Fruit fly (Drosophila melanogaster) whole organism, embryonic: ENCODE data around the gene pros.

Source experiments
- ATbp ChIP-seq: fragments of 200-800 bp; sonication (Bioruptor generic); optimal IDR thresholded peaks from 2 replicates; lab custom pipeline; 2017; ENCODE audit warnings: missing biosample characterization, mild to moderate bottlenecking, missing genetic modification characterization, missing genetic modification reagents
- Atf-2 ChIP-seq: fragments of 200-800 bp; sonication (Bioruptor generic); optimal IDR thresholded peaks from 2 replicates; lab custom pipeline; 2016; ENCODE audit warnings: missing biosample characterization, missing genetic modification characterization
- CG14441 ChIP-seq: fragments of 200-800 bp; sonication (Bioruptor generic); IDR thresholded peaks from 2 replicates; pipeline ENCODE4 v1.3.6; 2022; ENCODE audit warnings: missing biosample characterization, missing genetic modification characterization
- CG14860 ChIP-seq: fragments of 200-800 bp; sonication (Bioruptor generic); IDR thresholded peaks from 3 replicates; pipeline ENCODE4 v1.3.6; 2022; ENCODE audit warnings: missing biosample characterization, missing genetic modification characterization; ENCODE audit not compliant: partially characterized antibody
- CG15073 ChIP-seq: fragments of 200-800 bp; sonication (Bioruptor generic); optimal IDR thresholded peaks from 2 replicates; lab custom pipeline; 2016; ENCODE audit warnings: missing biosample characterization, missing genetic modification characterization
- CG15479 ChIP-seq: fragments of 200-800 bp; sonication (Bioruptor generic); optimal IDR thresholded peaks from 3 replicates; lab custom pipeline; 2019; ENCODE audit warnings: missing biosample characterization, mild to moderate bottlenecking, missing genetic modification characterization, moderate library complexity
- CG17912 ChIP-seq: fragments of 200-800 bp; sonication (Bioruptor generic); optimal IDR thresholded peaks from 2 replicates; lab custom pipeline; 2018; ENCODE audit warnings: missing biosample characterization, mild to moderate bottlenecking, missing genetic modification characterization
- CG18262 ChIP-seq: fragments of 200-800 bp; optimal IDR thresholded peaks from 3 replicates; lab custom pipeline; 2019; ENCODE audit warnings: missing biosample characterization, mild to moderate bottlenecking, missing genetic modification characterization, moderate library complexity
- CG1832 ChIP-seq: fragments of 200-800 bp; sonication (Bioruptor generic); optimal IDR thresholded peaks from 2 replicates; lab custom pipeline; 2017; ENCODE audit warnings: missing biosample characterization, mild to moderate bottlenecking, missing genetic modification characterization, inconsistent platforms
- CG2678 ChIP-seq: fragments of 200-800 bp; sonication (Bioruptor generic); optimal IDR thresholded peaks from 3 replicates; lab custom pipeline; 2019; ENCODE audit warnings: missing biosample characterization, mild to moderate bottlenecking, missing genetic modification characterization, moderate library complexity
- CG33213 ChIP-seq: fragments of 200-800 bp; sonication (Bioruptor generic); optimal IDR thresholded peaks from 3 replicates; lab custom pipeline; 2016; ENCODE audit warnings: missing biosample characterization, missing genetic modification characterization
- CG3838 ChIP-seq: fragments of 200-800 bp; sonication (Bioruptor generic); optimal IDR thresholded peaks from 3 replicates; lab custom pipeline; 2016; ENCODE audit warnings: missing biosample characterization, missing genetic modification characterization
- CG4360 ChIP-seq: fragments of 200-800 bp; sonication (Bioruptor generic); IDR thresholded peaks from 2 replicates; pipeline ENCODE4 v1.3.6; 2022; ENCODE audit warnings: missing biosample characterization, missing genetic modification characterization
- CG4820 ChIP-seq: fragments of 200-800 bp; sonication (Bioruptor generic); optimal IDR thresholded peaks from 3 replicates; lab custom pipeline; 2016; ENCODE audit warnings: missing biosample characterization, missing genetic modification characterization
- CG5953 ChIP-seq: fragments of 200-800 bp; sonication (Bioruptor generic); IDR thresholded peaks from 2 replicates; pipeline ENCODE4 v1.3.6; 2022; ENCODE audit warnings: missing biosample characterization, missing genetic modification characterization
- CG7839 ChIP-seq: fragments of 200-800 bp; sonication (Bioruptor generic); optimal IDR thresholded peaks from 3 replicates; lab custom pipeline; 2018; ENCODE audit warnings: missing biosample characterization, mild to moderate bottlenecking, missing genetic modification characterization, moderate library complexity
- Dip3 ChIP-seq: fragments of 200-800 bp; sonication (Bioruptor generic); optimal IDR thresholded peaks from 3 replicates; lab custom pipeline; 2016; ENCODE audit warnings: missing biosample characterization, missing genetic modification characterization
- Eip74EF ChIP-seq, 2 experiments: fragments of 200-800 bp in 1 of 2; fragments of >200 bp in 1 of 2; sonication (Bioruptor generic) in 1 of 2; optimal IDR thresholded peaks; 2 replicates each; lab custom pipeline; 2017 to 2019; ENCODE audit warnings: missing biosample characterization in 2 of 2, missing genetic modification characterization in 2 of 2, mild to moderate bottlenecking in 1 of 2, moderate library complexity in 1 of 2
- Hmx ChIP-seq: fragments of 200-800 bp; sonication (Bioruptor generic); optimal IDR thresholded peaks from 2 replicates; lab custom pipeline; 2016; ENCODE audit warnings: missing biosample characterization, missing genetic modification characterization
- NFAT ChIP-seq: fragments of 200-800 bp; sonication (Bioruptor generic); IDR thresholded peaks from 2 replicates; pipeline ENCODE4 v1.3.6; 2022; ENCODE audit warnings: missing biosample characterization, missing genetic modification characterization
- NK7.1 ChIP-seq: fragments of 200-800 bp; sonication (Bioruptor generic); optimal IDR thresholded peaks from 3 replicates; lab custom pipeline; 2016; ENCODE audit warnings: missing biosample characterization, missing genetic modification characterization
- Nf-YC ChIP-seq: fragments of 200-800 bp; optimal IDR thresholded peaks from 3 replicates; lab custom pipeline; 2019; ENCODE audit warnings: missing biosample characterization, mild to moderate bottlenecking, missing genetic modification characterization, moderate library complexity
- Ptx1 ChIP-seq: fragments of 200-800 bp; sonication (Bioruptor generic); IDR thresholded peaks from 2 replicates; pipeline ENCODE4 v1.3.6; 2022; ENCODE audit warnings: missing biosample characterization, missing genetic modification characterization
- Scr ChIP-seq: fragments of 200-800 bp; sonication (Bioruptor generic); IDR thresholded peaks from 2 replicates; pipeline ENCODE4 v1.3.6; 2022; ENCODE audit warnings: missing biosample characterization, missing genetic modification characterization; ENCODE audit not compliant: partially characterized antibody
- Trl ChIP-seq, 3 experiments: fragments of >200 bp in 2 of 3; fragments of 200-800 bp in 1 of 3; sonication (Bioruptor generic) in 1 of 3; optimal IDR thresholded peaks; 2 replicates in 1 of 3; 3 replicates in 2 of 3; lab custom pipeline; 2016 to 2017; ENCODE audit warnings: missing biosample characterization in 1 of 3, missing genetic modification characterization in 1 of 3
- Xbp1 ChIP-seq: fragments of 200-800 bp; sonication (Bioruptor generic); optimal IDR thresholded peaks from 3 replicates; lab custom pipeline; 2016; ENCODE audit warnings: missing biosample characterization, mild to moderate bottlenecking, missing genetic modification characterization
- abd-A ChIP-seq: fragments of 200-800 bp; sonication (Bioruptor generic); optimal IDR thresholded peaks from 3 replicates; lab custom pipeline; 2019; ENCODE audit warnings: missing biosample characterization, mild to moderate bottlenecking, missing genetic modification characterization, moderate library complexity
- ac ChIP-seq: fragments of 200-800 bp; sonication (Bioruptor generic); optimal IDR thresholded peaks from 3 replicates; lab custom pipeline; 2017; ENCODE audit warnings: missing biosample characterization, mild to moderate bottlenecking, missing genetic modification characterization
- ara ChIP-seq: fragments of 200-800 bp; sonication (Bioruptor generic); IDR thresholded peaks from 2 replicates; pipeline ENCODE4 v1.3.6; 2022; ENCODE audit warnings: missing biosample characterization, missing genetic modification characterization
- bowl ChIP-seq: fragments of 200-800 bp; sonication (Bioruptor generic); IDR thresholded peaks from 2 replicates; pipeline ENCODE4 v1.3.6; 2022; ENCODE audit warnings: missing biosample characterization, missing genetic modification characterization
- exex ChIP-seq: fragments of 200-800 bp; sonication (Bioruptor generic); optimal IDR thresholded peaks from 4 replicates; lab custom pipeline; 2018; ENCODE audit warnings: missing biosample characterization, mild to moderate bottlenecking, missing genetic modification characterization, moderate library complexity
- fd96Cb ChIP-seq: fragments of 200-800 bp; sonication (Bioruptor generic); optimal IDR thresholded peaks from 2 replicates; lab custom pipeline; 2018; ENCODE audit warnings: missing biosample characterization, mild to moderate bottlenecking, missing genetic modification characterization, moderate library complexity
- lbe ChIP-seq: fragments of 200-800 bp; sonication (Bioruptor generic); optimal IDR thresholded peaks from 2 replicates; lab custom pipeline; 2016; ENCODE audit warnings: missing biosample characterization, mild to moderate bottlenecking, missing genetic modification characterization
- otp ChIP-seq: fragments of 200-800 bp; sonication (Bioruptor generic); IDR thresholded peaks from 3 replicates; pipeline ENCODE4, ENCODE4 v1.3.6; 2022; ENCODE audit warnings: missing biosample characterization, missing genetic modification characterization
- pb ChIP-seq: fragments of 200-800 bp; sonication (Bioruptor generic); optimal IDR thresholded peaks from 3 replicates; lab custom pipeline; 2016; ENCODE audit warnings: missing biosample characterization, missing genetic modification characterization
- pum ChIP-seq: fragments of 200-800 bp; sonication (Bioruptor generic); optimal IDR thresholded peaks from 2 replicates; lab custom pipeline; 2016; ENCODE audit warnings: missing biosample characterization, missing genetic modification characterization
- sc ChIP-seq, 3 experiments: fragments of >200 bp in 2 of 3; fragments of 200-800 bp in 1 of 3; sonication (Bioruptor generic) in 1 of 3; optimal IDR thresholded peaks; 2 replicates in 2 of 3; 3 replicates in 1 of 3; lab custom pipeline; 2017; ENCODE audit warnings: mild to moderate bottlenecking in 1 of 3, missing biosample characterization in 1 of 3, missing genetic modification characterization in 1 of 3, missing genetic modification reagents in 1 of 3
- wdn ChIP-seq: fragments of 200-800 bp; sonication (Bioruptor generic); IDR thresholded peaks from 2 replicates; pipeline ENCODE4 v1.3.6; 2022; ENCODE audit warnings: missing biosample characterization, missing genetic modification characterization
- yki ChIP-seq: fragments of >200 bp; optimal IDR thresholded peaks from 3 replicates; lab custom pipeline; 2018
- zen ChIP-seq: fragments of 200-800 bp; sonication (Bioruptor generic); optimal IDR thresholded peaks from 3 replicates; lab custom pipeline; 2018; ENCODE audit warnings: missing biosample characterization, mild to moderate bottlenecking, missing genetic modification characterization, moderate library complexity
- zfh1 ChIP-seq: fragments of 200-800 bp; sonication (Bioruptor generic); IDR thresholded peaks from 3 replicates; pipeline ENCODE4 v1.3.6; 2022; ENCODE audit warnings: missing biosample characterization, missing genetic modification characterization

Gene pros

DNA sequence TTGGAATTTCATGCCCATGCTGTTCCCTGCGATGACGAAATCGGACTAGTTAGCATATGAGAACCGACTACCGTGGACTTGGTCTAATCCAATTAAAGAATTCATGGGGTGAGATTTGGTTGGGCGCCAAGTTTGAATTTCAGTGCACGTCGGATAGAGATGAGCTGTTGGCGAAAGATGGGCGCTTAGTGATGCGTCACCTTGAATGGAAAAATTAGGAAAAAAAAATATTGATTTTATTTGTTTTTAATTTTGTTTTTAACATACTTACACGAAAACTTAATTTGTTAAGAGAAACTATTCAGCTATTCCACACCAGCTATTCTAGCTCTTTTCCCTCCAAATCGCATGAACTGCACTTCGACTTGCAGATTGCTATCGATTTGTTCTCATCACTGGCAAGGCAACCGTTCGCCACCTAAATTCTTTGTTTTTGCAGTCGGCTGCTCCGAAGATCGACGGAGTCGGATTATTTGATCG is 93.4 kb downstream of the pros start, which contains the start of the genes ninaG and Sptz (continued):
- peak; percentile 87 for TF ChIP-seq CG5953 (GFP tag; lab: Robert Waterston, UW)
- TF ChIP-seq pum (GFP tag; lab: Kevin White, UChicago): peak; percentile 96
- TF ChIP-seq wdn (GFP tag; lab: Robert Waterston, UW): peak; percentile 83
- peak; percentile 91 for TF ChIP-seq CG2678
- peak; percentile 95 for TF ChIP-seq CG4820 (GFP tag; lab: Kevin White, UChicago)
- TF ChIP-seq CG1832 (GFP tag; lab: Kevin White, UChicago): no peak
- TF ChIP-seq Nf-YC: no peak
- TF ChIP-seq Trl (optimal IDR thresholded peaks at IDR 0.05; lab: Kevin White, UChicago): no peak
- peak; percentile 96 for TF ChIP-seq Trl (GFP tag; optimal IDR thresholded peaks at IDR 0.05; lab: Kevin White, UChicago)
- TF ChIP-seq CG14441: peak; percentile 96
- TF ChIP-seq bowl (GFP tag; lab: Robert Waterston, UW): peak; percentile 80
- TF ChIP-seq abd-A (tag; lab: Kevin White, UChicago): no peak
- TF ChIP-seq CG18262 (tag; lab: Kevin White, UChicago): peak; percentile 89
- TF ChIP-seq zfh1 (GFP tag; lab: Robert Waterston, UW): peak; percentile 97
- TF ChIP-seq otp: peak; percentile 92
- TF ChIP-seq ara (GFP tag; lab: Robert Waterston, UW): peak; percentile 91
- TF ChIP-seq CG33213 (GFP tag; lab: Kevin White, UChicago): peak; percentile 93
- TF ChIP-seq ATbp: no peak
- TF ChIP-seq CG17912 (GFP tag; lab: Kevin White, UChicago): peak; percentile 4
- TF ChIP-seq Dip3 (GFP tag; lab: Kevin White, UChicago): peak; percentile 96
- TF ChIP-seq Hmx: peak; percentile 87
- peak; percentile 78 for TF ChIP-seq pb (GFP tag; lab: Kevin White, UChicago)
- peak; percentile 53 for TF ChIP-seq ac
- TF ChIP-seq CG7839 (tag; lab: Kevin White, UChicago): peak; percentile 92
- no peak for TF ChIP-seq yki (lab: Kevin White, UChicago)
- no peak for TF ChIP-seq sc (optimal IDR thresholded peaks at IDR 0.05; lab: Kevin White, UChicago)
- TF ChIP-seq sc (GFP tag; optimal IDR thresholded peaks at IDR 0.05; lab: Kevin White, UChicago): peak; percentile 81
- peak; percentile 97 for TF ChIP-seq Xbp1
- TF ChIP-seq zen: peak; percentile 94
- peak; percentile 89 for TF ChIP-seq CG3838 (GFP tag; lab: Kevin White, UChicago)
- TF ChIP-seq exex: no peak
- no peak for TF ChIP-seq lbe (GFP tag; lab: Kevin White, UChicago)
- peak; percentile 30 for TF ChIP-seq CG15479 (GFP tag; lab: Kevin White, UChicago)
- peak; percentile 92 for TF ChIP-seq fd96Cb (tag; lab: Kevin White, UChicago)
- no peak for TF ChIP-seq Eip74EF (GFP tag; optimal IDR thresholded peaks at IDR 0.05; lab: Kevin White, UChicago)
- TF ChIP-seq CG15073: peak; percentile 63
- peak; percentile 98 for TF ChIP-seq Ptx1
- peak; percentile 70 for TF ChIP-seq NK7.1 (GFP tag; lab: Kevin White, UChicago)
- peak; percentile 88 for TF ChIP-seq NFAT
- TF ChIP-seq CG4360 (GFP tag; lab: Robert Waterston, UW): peak; percentile 47
- TF ChIP-seq Atf-2 (GFP tag; lab: Kevin White, UChicago): peak; percentile 91
- TF ChIP-seq Scr: peak; percentile 64
- TF ChIP-seq CG14860 (GFP tag; lab: Robert Waterston, UW): 0 out of 3 replicates have a peak, but pooled peaks have one; percentile 33
